Worm (Caenorhabditis elegans): ENCODE results near the gene atgp-2.

The atgp-2 gene

DNA sequence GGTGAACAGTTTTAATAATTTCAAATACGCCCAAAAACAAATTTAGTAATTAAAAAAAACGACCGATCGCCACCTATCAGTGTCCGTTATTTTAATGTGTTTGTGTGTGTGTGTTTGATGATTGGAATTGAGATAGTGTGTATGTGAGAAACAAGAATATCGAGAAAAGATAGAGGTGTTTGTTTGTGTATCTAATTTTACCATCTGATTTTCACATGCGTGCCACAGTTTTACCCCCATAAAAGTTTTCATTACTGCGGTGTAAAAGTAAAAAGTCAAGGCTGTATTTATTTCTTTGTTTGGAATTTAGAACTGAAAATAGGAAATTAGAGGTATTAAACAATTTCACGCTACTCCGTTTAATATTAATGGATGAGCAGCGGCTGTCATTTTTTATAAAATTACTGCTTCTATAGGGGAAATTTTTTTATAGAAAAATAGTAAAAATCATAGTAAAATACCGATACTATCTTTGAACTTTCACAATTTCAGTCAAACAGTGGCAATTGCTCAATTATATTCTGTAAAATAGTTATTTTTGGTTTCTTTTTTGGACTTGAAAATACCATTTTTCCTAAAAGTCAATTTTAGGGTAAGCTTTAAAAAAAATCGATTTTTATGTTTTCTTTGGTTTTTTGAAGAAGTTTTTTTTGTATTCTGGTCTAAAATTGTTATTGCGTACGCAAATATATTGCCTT, 43.8 kb downstream of the atgp-2 start (continued):
- TF ChIP-seq efl-3 (GFP tag; optimal IDR thresholded peaks at IDR 0.05) (no peak), ceh-63 (GFP tag; optimal IDR thresholded peaks at IDR 0.05) (no peak), alr-1 (tag; optimal IDR thresholded peaks at IDR 0.05; ENCODE audit: borderline replicate concordance) (no peak), vab-15 (tag; optimal IDR thresholded peaks at IDR 0.05) (no peak), nhr-77 (tag; optimal IDR thresholded peaks at IDR 0.05) (no peak), hlh-4 (tag; optimal IDR thresholded peaks at IDR 0.05) (no peak), lin-14 (GFP tag; optimal IDR thresholded peaks at IDR 0.05) (peak; percentile 69), egl-13 (tag; optimal IDR thresholded peaks at IDR 0.05) (no peak), ztf-4 (tag; optimal IDR thresholded peaks at IDR 0.05) (no peak), nhr-28 (tag; optimal IDR thresholded peaks at IDR 0.05) (no peak), tbx-2 (tag; optimal IDR thresholded peaks at IDR 0.05) (no peak), lin-39 (tag; optimal IDR thresholded peaks at IDR 0.05) (no peak), unc-86 (tag; optimal IDR thresholded peaks at IDR 0.05) (no peak), lin-35 (GFP tag; optimal IDR thresholded peaks at IDR 0.05) (peak in 1 of 2 experiments; percentile 45), grh-1 (GFP tag; IDR thresholded peaks at IDR 0.05) (no peak), nhr-237 (tag; optimal IDR thresholded peaks at IDR 0.05) (no peak), efl-1 (optimal IDR thresholded peaks at IDR 0.05) (no peak), efl-1 (GFP tag; optimal IDR thresholded peaks at IDR 0.05 in 1 of 2) (no peak), nhr-11 (tag; optimal IDR thresholded peaks at IDR 0.05) (no peak), nhr-71 (tag; optimal IDR thresholded peaks at IDR 0.05) (peak; percentile 41), nhr-12 (tag; optimal IDR thresholded peaks at IDR 0.05) (no peak), ceh-88 (GFP tag; IDR thresholded peaks at IDR 0.05) (no peak; the same call in 1 of the 2 replicates), snu-23 (GFP tag; optimal IDR thresholded peaks at IDR 0.05) (peak; percentile 59), pag-3 (tag; optimal IDR thresholded peaks at IDR 0.05; ENCODE audit: borderline replicate concordance, insufficient read depth) (no peak), nhr-20 (tag; optimal IDR thresholded peaks at IDR 0.05) (peak; percentile 61), pqm-1 (tag; optimal IDR thresholded peaks at IDR 0.05) (no peak), ets-5 (GFP tag; IDR thresholded peaks at IDR 0.05) (no peak), mdl-1 (tag; optimal IDR thresholded peaks at IDR 0.05) (no peak), unc-98 (GFP tag; IDR thresholded peaks at IDR 0.05) (no peak), ceh-82 (tag; optimal IDR thresholded peaks at IDR 0.05) (no peak), elt-3 (tag; optimal IDR thresholded peaks at IDR 0.05) (peak in 4 of 6 experiments; percentile 33 to 54 (median 39)), mab-9 (GFP tag; IDR thresholded peaks at IDR 0.05) (no peak), isw-1 (GFP tag; IDR thresholded peaks at IDR 0.05) (no peak), pax-3 (tag; optimal IDR thresholded peaks at IDR 0.05) (no peak), sox-4 (tag; optimal IDR thresholded peaks at IDR 0.05) (no peak), jun-1 (tag; optimal IDR thresholded peaks at IDR 0.05) (no peak), unc-62 (GFP tag; optimal IDR thresholded peaks at IDR 0.05) (no peak), ama-1 (optimal IDR thresholded peaks at IDR 0.05) (peak; percentile 22), elt-2 (tag; optimal IDR thresholded peaks at IDR 0.05) (peak; percentile 7), C04F5.9 (tag; optimal IDR thresholded peaks at IDR 0.05) (no peak), ceh-8 (GFP tag; optimal IDR thresholded peaks at IDR 0.05) (no peak), hpl-2 (GFP tag; optimal IDR thresholded peaks at IDR 0.05) (no peak), nhr-85 (tag) (peak; percentile 92), fkh-8 (tag; optimal IDR thresholded peaks at IDR 0.05) (no peak), dsc-1 (tag; optimal IDR thresholded peaks at IDR 0.05) (no peak), nhr-19 (GFP tag; conservative IDR thresholded peaks at IDR 0.05) (peak; percentile 31), unc-30 (tag; optimal IDR thresholded peaks at IDR 0.05) (no peak), unc-130 (tag; optimal IDR thresholded peaks at IDR 0.05) (no peak), lin-15B (tag; optimal IDR thresholded peaks at IDR 0.05) (no peak)
